Fruit fly (Drosophila melanogaster): ENCODE data around the gene CG3581.

CG3581 gene

dm6 chr3R:19332052-19332451 is 42.5 kb downstream of the CG3581 start:
- no peak for TF ChIP-seq Hr96 (GFP tag; optimal IDR thresholded peaks at IDR 0.05)
- TF ChIP-seq kay (GFP tag; ENCODE audit: borderline replicate concordance), result no peak
- no peak for TF ChIP-seq CG7045 (GFP tag; optimal IDR thresholded peaks at IDR 0.05)
- no peak for TF ChIP-seq Mnt (GFP tag; optimal IDR thresholded peaks at IDR 0.05)
- no peak for TF ChIP-seq pad (GFP tag; optimal IDR thresholded peaks at IDR 0.05)
- TF ChIP-seq Clk (GFP tag; optimal IDR thresholded peaks at IDR 0.05), result no peak
- TF ChIP-seq CG11617 (GFP tag; optimal IDR thresholded peaks at IDR 0.05), result no peak
- TF ChIP-seq Crg-1 (GFP tag; optimal IDR thresholded peaks at IDR 0.05), result no peak
- TF ChIP-seq CG12768 (GFP tag; optimal IDR thresholded peaks at IDR 0.05), result no peak
- TF ChIP-seq CG14711 (tag; optimal IDR thresholded peaks at IDR 0.05), result no peak
- no peak for TF ChIP-seq CG5204 (GFP tag; optimal IDR thresholded peaks at IDR 0.05)

dm6 chr3R:19328716-19329115 is 45.9 kb downstream of the CG3581 start:
- no peak for TF ChIP-seq CG33017 (tag; optimal IDR thresholded peaks at IDR 0.05)
- TF ChIP-seq Mnt (GFP tag; optimal IDR thresholded peaks at IDR 0.05), result no peak
- TF ChIP-seq ovo (GFP tag; optimal IDR thresholded peaks at IDR 0.05), result no peak
- TF ChIP-seq tj (GFP tag; optimal IDR thresholded peaks at IDR 0.05), result no peak
- no peak for TF ChIP-seq CG11617 (GFP tag; optimal IDR thresholded peaks at IDR 0.05)

dm6 chr3R:19326043-19326805 is 48.4 kb downstream of the CG3581 start, which contains the start of gene Delta:
Gene Delta (minus strand): TSS chr3R:19326217.
- TF ChIP-seq CG11617 (GFP tag; optimal IDR thresholded peaks at IDR 0.05) (no peak), kay (GFP tag; ENCODE audit: borderline replicate concordance) (peak; percentile 11), CG5204 (GFP tag; optimal IDR thresholded peaks at IDR 0.05) (no peak), tj (GFP tag; optimal IDR thresholded peaks at IDR 0.05) (peak; percentile 2), bab1 (GFP tag; optimal IDR thresholded peaks at IDR 0.05) (no peak), toe (GFP tag; optimal IDR thresholded peaks at IDR 0.05) (no peak)
